Fruit fly (Drosophila melanogaster): ENCODE results near the gene CG7264.

CG7264 gene

dm6 chr3L:11876036-11876435 lies 47.2 kb downstream of the CG7264 start:
- no peak for TF ChIP-seq CG17801 (GFP tag; optimal IDR thresholded peaks at IDR 0.05; ENCODE audit: partially characterized antibody)

- no peak for TF ChIP-seq CG17801 (GFP tag; optimal IDR thresholded peaks at IDR 0.05; ENCODE audit: partially characterized antibody)
These were observed 50.0 kb downstream of the CG7264 start, which contains the start of gene Sprn for dm6 chr3L:11878815-11879214. Sprn (plus strand) TSS chr3L:11879115.

All from ovary, adult (tissue).